Worm (Caenorhabditis elegans) whole organism, L1 larva: Measurements from ENCODE around the gene suex-1.

Experiments used
- F16B12.6 ChIP-seq: fragments of 150-350 bp; optimal IDR thresholded peaks from 2 replicates; lab custom pipeline; 2014; ENCODE audit warnings: missing biosample characterization, missing genetic modification characterization
- blmp-1 ChIP-seq: fragments of 150-350 bp; optimal IDR thresholded peaks from 2 replicates; lab custom pipeline; 2014; ENCODE audit warnings: missing biosample characterization, missing genetic modification characterization
- ceh-82 ChIP-seq, 3 experiments: fragments of 150-350 bp in 1 of 3; sonication (generic microtip) in 2 of 3; optimal IDR thresholded peaks; 2 replicates each; lab custom pipeline; 2014 to 2017; ENCODE audit warnings: missing biosample characterization in 3 of 3, missing genetic modification characterization in 3 of 3
- ceh-90 ChIP-seq: sonication (generic microtip); optimal IDR thresholded peaks from 2 replicates; lab custom pipeline; 2016; ENCODE audit warnings: missing genetic modification characterization, missing compliant biosample characterization
- dpl-1 ChIP-seq, 3 experiments: fragments of 150-350 bp in 2 of 3; sonication (generic microtip) in 1 of 3; optimal IDR thresholded peaks; 2 replicates each; lab custom pipeline; 2014 to 2017; ENCODE audit warnings: missing biosample characterization in 3 of 3, missing genetic modification characterization in 3 of 3, missing genetic modification reagents in 3 of 3
- efl-1 ChIP-seq, 4 experiments: fragments of 150-350 bp; optimal IDR thresholded peaks in 3 of 4; peaks in 1 of 4; 1 replicate in 1 of 4; 2 replicates in 3 of 4; lab custom pipeline; 2014; ENCODE audit warnings: missing biosample characterization in 2 of 4, missing genetic modification characterization in 2 of 4, missing genetic modification reagents in 2 of 4
- elt-2 ChIP-seq: sonication (generic microtip); optimal IDR thresholded peaks from 2 replicates; lab custom pipeline; 2016; ENCODE audit warnings: missing genetic modification characterization, mild to moderate bottlenecking, inconsistent platforms, missing compliant biosample characterization, missing genetic modification reagents
- elt-3 ChIP-seq, 6 experiments: fragments of 150-350 bp in 1 of 6; sonication (generic microtip); optimal IDR thresholded peaks; 2 replicates each; lab custom pipeline; 2017 to 2018; ENCODE audit warnings: missing biosample characterization in 6 of 6, missing genetic modification characterization in 6 of 6, inconsistent platforms in 1 of 6
- hlh-4 ChIP-seq: sonication (generic microtip); optimal IDR thresholded peaks from 2 replicates; lab custom pipeline; 2016; ENCODE audit warnings: mild to moderate bottlenecking, missing genetic modification characterization, missing compliant biosample characterization
- isw-1 ChIP-seq: fragments of 200-800 bp; sonication (Bioruptor generic); IDR thresholded peaks from 2 replicates; pipeline ENCODE4 v1.3.6; 2022; ENCODE audit warnings: missing genetic modification characterization, missing compliant biosample characterization
- lin-14 ChIP-seq: fragments of 200-800 bp; sonication (Bioruptor generic); optimal IDR thresholded peaks from 2 replicates; lab custom pipeline; 2018; ENCODE audit warnings: mild to moderate bottlenecking, missing genetic modification characterization, moderate library complexity, missing compliant biosample characterization
- lin-15B ChIP-seq: fragments of 150-350 bp; sonication (generic microtip); optimal IDR thresholded peaks from 3 replicates; lab custom pipeline; 2014; ENCODE audit warnings: missing biosample characterization, missing genetic modification characterization
- lin-35 ChIP-seq, 2 experiments: fragments of 150-350 bp; optimal IDR thresholded peaks; 2 replicates each; lab custom pipeline; 2014; ENCODE audit warnings: missing biosample characterization in 2 of 2, missing genetic modification characterization in 2 of 2, missing genetic modification reagents in 2 of 2
- lsy-2 ChIP-seq, 2 experiments: fragments of 150-350 bp; optimal IDR thresholded peaks; 2 replicates each; lab custom pipeline; 2014; ENCODE audit warnings: missing biosample characterization in 2 of 2, missing genetic modification characterization in 2 of 2
- mab-9 ChIP-seq: fragments of 200-800 bp; sonication (Bioruptor generic); IDR thresholded peaks from 2 replicates; pipeline ENCODE4 v1.3.6; 2022; ENCODE audit warnings: missing genetic modification reagents, missing genetic modification characterization, missing compliant biosample characterization
- mdl-1 ChIP-seq, 2 experiments: fragments of 150-350 bp; optimal IDR thresholded peaks; 2 replicates each; lab custom pipeline; 2014 to 2017; ENCODE audit warnings: missing biosample characterization in 2 of 2, missing genetic modification characterization in 2 of 2, inconsistent platforms in 1 of 2
- mef-2 ChIP-seq: fragments of 150-350 bp; optimal IDR thresholded peaks from 2 replicates; lab custom pipeline; 2014; ENCODE audit warnings: missing biosample characterization, missing genetic modification characterization
- mep-1 ChIP-seq: fragments of 150-350 bp; optimal IDR thresholded peaks from 2 replicates; lab custom pipeline; 2014; ENCODE audit warnings: missing biosample characterization, missing genetic modification characterization
- nhr-11 ChIP-seq: fragments of 150-350 bp; optimal IDR thresholded peaks from 2 replicates; lab custom pipeline; 2014; ENCODE audit warnings: missing biosample characterization, missing genetic modification characterization
- nhr-19 ChIP-seq: fragments of 200-800 bp; sonication (Bioruptor generic); conservative IDR thresholded peaks from 2 replicates; pipeline ENCODE4 v1.3.6; 2022; ENCODE audit warnings: missing genetic modification characterization, missing compliant biosample characterization
- nhr-28 ChIP-seq: fragments of 150-350 bp; optimal IDR thresholded peaks from 2 replicates; lab custom pipeline; 2014; ENCODE audit warnings: missing biosample characterization, missing genetic modification characterization
- nhr-47 ChIP-seq: sonication (generic microtip); optimal IDR thresholded peaks from 2 replicates; lab custom pipeline; 2016; ENCODE audit warnings: mild to moderate bottlenecking, missing genetic modification characterization, moderate library complexity, missing compliant biosample characterization
- nhr-71 ChIP-seq: sonication (generic microtip); optimal IDR thresholded peaks from 2 replicates; lab custom pipeline; 2016; ENCODE audit warnings: mild to moderate bottlenecking, missing genetic modification characterization, moderate library complexity, missing compliant biosample characterization
- nhr-84 ChIP-seq: sonication (generic microtip); optimal IDR thresholded peaks from 2 replicates; lab custom pipeline; 2017; ENCODE audit warnings: missing biosample characterization, missing genetic modification characterization
- nhr-85 ChIP-seq: sonication (generic microtip); peaks from one replicate; lab custom pipeline; 2016; ENCODE audit warnings: missing genetic modification characterization, inconsistent platforms, missing compliant biosample characterization
- pag-3 ChIP-seq: sonication (generic microtip); optimal IDR thresholded peaks from 2 replicates; lab custom pipeline; 2017; ENCODE audit warnings: missing genetic modification characterization, mild to moderate bottlenecking, missing compliant biosample characterization, antibody characterized with exemption, borderline replicate concordance; ENCODE audit not compliant: insufficient read depth
- pqm-1 ChIP-seq: sonication (generic microtip); optimal IDR thresholded peaks from 3 replicates; lab custom pipeline; 2017; ENCODE audit warnings: missing biosample characterization, missing genetic modification characterization
- rnt-1 ChIP-seq: sonication (generic microtip); optimal IDR thresholded peaks from 2 replicates; lab custom pipeline; 2016; ENCODE audit warnings: mild to moderate bottlenecking, missing genetic modification characterization, moderate library complexity, missing compliant biosample characterization
- skn-1 ChIP-seq: fragments of 150-350 bp; optimal IDR thresholded peaks from 2 replicates; lab custom pipeline; 2014; ENCODE audit warnings: missing biosample characterization, missing genetic modification characterization
- snu-23 ChIP-seq: sonication (generic microtip); optimal IDR thresholded peaks from 2 replicates; lab custom pipeline; 2016; ENCODE audit warnings: missing genetic modification characterization, missing compliant biosample characterization
- sox-4 ChIP-seq: sonication (generic microtip); optimal IDR thresholded peaks from 2 replicates; lab custom pipeline; 2016; ENCODE audit warnings: missing genetic modification characterization, missing compliant biosample characterization
- sptf-1 ChIP-seq: fragments of 150-350 bp; optimal IDR thresholded peaks from 2 replicates; lab custom pipeline; 2014; ENCODE audit warnings: missing biosample characterization, missing genetic modification characterization
- unc-130 ChIP-seq: fragments of 150-350 bp; optimal IDR thresholded peaks from 2 replicates; lab custom pipeline; 2017; ENCODE audit warnings: missing biosample characterization, missing genetic modification characterization, inconsistent platforms
- unc-86 ChIP-seq: sonication (generic microtip); optimal IDR thresholded peaks from 2 replicates; lab custom pipeline; 2016; ENCODE audit warnings: missing genetic modification characterization, missing compliant biosample characterization
- vab-15 ChIP-seq: sonication (generic microtip); optimal IDR thresholded peaks from 2 replicates; lab custom pipeline; 2017; ENCODE audit warnings: missing genotype, mild to moderate bottlenecking, missing genetic modification characterization, missing compliant biosample characterization
- zag-1 ChIP-seq: fragments of 150-350 bp; optimal IDR thresholded peaks from 2 replicates; lab custom pipeline; 2014; ENCODE audit warnings: missing biosample characterization, missing genetic modification characterization
- zip-4 ChIP-seq: fragments of 200-800 bp; sonication (Bioruptor generic); optimal IDR thresholded peaks from 2 replicates; lab custom pipeline; 2018; ENCODE audit warnings: mild to moderate bottlenecking, missing genetic modification characterization, moderate library complexity, missing compliant biosample characterization

suex-1 gene

ce11 chrII:5511417-5512353, 13.6 kb upstream of the suex-1 start (continued):
- no peak for TF ChIP-seq pag-3 (tag; lab: Kevin White, UChicago)
- no peak for TF ChIP-seq mab-9
- no peak for TF ChIP-seq hlh-4
- TF ChIP-seq sptf-1 (tag; lab: Kevin White, UChicago), result no peak
- TF ChIP-seq rnt-1 (tag; lab: Kevin White, UChicago), result peak; percentile 59
- TF ChIP-seq zip-4 (GFP tag; lab: Kevin White, UChicago), result no peak
- TF ChIP-seq isw-1 (GFP tag; lab: Robert Waterston, UW), result peak; percentile 8; the same call in 1 of the 2 replicates
- TF ChIP-seq elt-3 (tag; optimal IDR thresholded peaks at IDR 0.05; lab: Kevin White, UChicago), result no peak
- TF ChIP-seq nhr-19, result no peak; the same call in 1 of the 2 replicates
- no peak for TF ChIP-seq nhr-11 (tag; lab: Kevin White, UChicago)
- peak; percentile 71 for TF ChIP-seq lin-14
- no peak for TF ChIP-seq mef-2
- TF ChIP-seq nhr-71 (tag; lab: Kevin White, UChicago), result peak; percentile 58
- no peak for TF ChIP-seq skn-1 (tag; lab: Kevin White, UChicago)
- no peak for TF ChIP-seq vab-15 (tag; lab: Kevin White, UChicago)
- TF ChIP-seq ceh-90 (tag; lab: Kevin White, UChicago), result peak; percentile 82
- no peak for TF ChIP-seq mdl-1 (tag; optimal IDR thresholded peaks at IDR 0.05; lab: Kevin White, UChicago)
- peak; percentile 78 for TF ChIP-seq nhr-85 (tag; lab: Kevin White, UChicago)
- TF ChIP-seq, all 84 proteins: peak for 28

- TF ChIP-seq lsy-2 (tag; optimal IDR thresholded peaks at IDR 0.05; lab: Kevin White, UChicago), result peak in 1 of 2 experiments; percentile 33
- no peak for TF ChIP-seq nhr-11 (tag; lab: Kevin White, UChicago)
- TF ChIP-seq efl-1 (optimal IDR thresholded peaks at IDR 0.05; lab: Kevin White, UChicago), result peak; percentile 20 to 23
- peak in 1 of 2 experiments; percentile 17 for TF ChIP-seq efl-1 (GFP tag; optimal IDR thresholded peaks at IDR 0.05 in 1 of 2; lab: Kevin White, UChicago)
- TF ChIP-seq lin-35 (GFP tag; optimal IDR thresholded peaks at IDR 0.05; lab: Kevin White, UChicago), result peak in 1 of 2 experiments; percentile 24
- no peak for TF ChIP-seq nhr-47 (tag; lab: Kevin White, UChicago)
- peak; percentile 95 for TF ChIP-seq blmp-1 (tag; lab: Kevin White, UChicago)
- no peak for TF ChIP-seq sox-4 (tag; lab: Kevin White, UChicago)
- no peak for TF ChIP-seq unc-130
- TF ChIP-seq lin-15B (tag; lab: Kevin White, UChicago), result peak; percentile 28
- peak in 1 of 3 experiments; percentile 45 for TF ChIP-seq dpl-1 (GFP tag; optimal IDR thresholded peaks at IDR 0.05; lab: Kevin White, UChicago)
These were observed 7.8 kb upstream of the suex-1 start, which contains the start of gene npp-24 for ce11 chrII:5505820-5506287. Gene npp-24, plus strand, starts transcription at chrII:5505870.

ce11 chrII:5503760-5504159, 5.7 kb upstream of the suex-1 start, which contains the start of gene cyp-44A1:
Gene cyp-44A1, plus strand, starts transcription at chrII:5504044.
- TF ChIP-seq zag-1 (tag; lab: Kevin White, UChicago) (no peak), elt-2 (tag; lab: Kevin White, UChicago) (peak; percentile 40)
- TF ChIP-seq, all 84 proteins: peak for 1

DNA sequence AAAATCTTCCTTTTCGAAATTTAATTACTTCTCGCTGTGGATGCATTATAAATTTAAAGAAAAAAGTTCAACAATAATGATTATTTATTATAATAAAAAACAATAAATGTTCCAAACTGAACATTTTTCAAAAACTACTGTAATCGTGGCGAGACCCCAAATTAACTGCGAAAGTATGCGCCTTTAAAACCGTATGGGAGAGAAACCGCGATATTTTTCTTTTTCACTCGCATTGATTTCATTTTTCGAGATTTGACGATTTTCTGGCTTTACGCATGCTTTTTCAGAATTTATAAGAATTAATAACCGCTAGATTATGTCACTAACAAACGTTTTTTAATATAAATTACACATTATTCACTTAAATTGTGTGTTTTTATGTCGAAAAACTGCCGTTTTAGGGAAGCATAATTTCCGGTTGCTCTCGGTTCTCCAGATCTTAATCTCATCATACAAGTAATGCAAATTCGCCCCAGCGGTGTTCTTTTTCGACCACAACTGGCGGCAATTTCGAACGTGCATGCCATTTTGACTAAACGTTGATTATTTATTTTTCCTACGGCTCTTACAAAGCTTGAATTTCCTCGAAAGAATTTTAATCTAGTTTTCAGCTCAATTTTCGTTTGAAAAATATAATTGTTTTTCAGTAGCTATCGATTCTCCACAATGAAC, 3.1 kb upstream of the suex-1 start, which contains the start of gene F12A10.8:
Gene F12A10.8, minus strand, starts transcription at position 79 of the 672 bp plus-strand sequence.
- TF ChIP-seq lsy-2 (tag; optimal IDR thresholded peaks at IDR 0.05; lab: Kevin White, UChicago) (peak in 1 of 2 experiments; percentile 68), rnt-1 (tag; lab: Kevin White, UChicago) (peak; percentile 21), nhr-28 (tag; lab: Kevin White, UChicago) (no peak), unc-86 (no peak), skn-1 (tag; lab: Kevin White, UChicago) (peak; percentile 17), ceh-82 (tag; optimal IDR thresholded peaks at IDR 0.05; lab: Kevin White, UChicago) (peak in 1 of 3 experiments; percentile 32), elt-2 (tag; lab: Kevin White, UChicago) (no peak), efl-1 (optimal IDR thresholded peaks at IDR 0.05; lab: Kevin White, UChicago) (peak; percentile 57 to 83), efl-1 (GFP tag; optimal IDR thresholded peaks at IDR 0.05 in 1 of 2; lab: Kevin White, UChicago) (peak; percentile 85 to 98), nhr-85 (tag; lab: Kevin White, UChicago) (peak; percentile 33), dpl-1 (GFP tag; optimal IDR thresholded peaks at IDR 0.05; lab: Kevin White, UChicago) (peak; percentile 67 to 87 (median 79)), lin-35 (GFP tag; optimal IDR thresholded peaks at IDR 0.05; lab: Kevin White, UChicago) (peak; percentile 75 to 92), snu-23 (peak; percentile 24), blmp-1 (tag; lab: Kevin White, UChicago) (peak; percentile 55), pqm-1 (no peak), lin-15B (tag; lab: Kevin White, UChicago) (peak; percentile 67), mep-1 (peak; percentile 46), nhr-84 (tag; lab: Kevin White, UChicago) (no peak), unc-130 (no peak), lin-14 (peak; percentile 29), F16B12.6 (tag; lab: Kevin White, UChicago) (peak; percentile 30)
